Fruit fly (Drosophila melanogaster): ENCODE measurements around the gene CG33287.
A peak's percentile ranks its signal among the peaks of the same experiment; 100 is the strongest.

The CG33287 gene

DNA sequence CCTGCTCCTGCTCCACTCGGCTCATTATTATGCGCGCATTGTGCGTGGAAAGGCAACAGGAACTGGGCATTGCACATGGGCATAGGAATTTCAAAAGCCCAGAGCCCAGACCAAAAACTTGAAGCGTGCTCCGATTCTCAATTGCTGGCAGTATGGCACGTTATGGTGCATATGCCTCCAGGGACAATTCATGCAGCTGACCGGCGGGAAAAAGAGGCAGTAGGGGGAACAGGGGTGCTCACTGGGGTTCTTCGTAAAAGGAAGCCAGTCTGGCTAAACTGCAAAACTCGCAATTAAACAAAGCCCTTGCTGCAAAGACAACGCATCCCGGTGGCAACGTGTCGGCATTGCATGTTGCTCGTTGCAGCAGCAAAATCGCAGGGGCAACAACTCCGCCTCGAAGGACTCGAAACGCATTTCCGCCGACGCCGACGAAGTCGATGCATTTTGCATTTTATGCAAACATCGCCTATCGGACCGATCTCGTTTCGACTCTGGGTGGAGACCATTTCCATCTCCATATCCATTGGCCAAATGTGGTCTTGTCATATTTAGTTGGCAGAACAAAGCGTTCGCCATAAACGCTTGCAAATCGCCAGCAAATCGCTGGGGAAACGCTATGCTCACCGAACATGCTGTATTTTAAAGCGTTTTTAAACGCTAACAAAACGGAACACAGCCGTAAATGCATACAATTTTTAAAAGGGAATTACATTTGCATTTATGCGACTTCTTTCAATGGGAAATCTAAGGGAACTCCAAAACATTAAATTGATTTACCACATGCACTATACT, 14.1 kb upstream of the CG33287 start:
- TF ChIP-seq Pif1A (GFP tag; optimal IDR thresholded peaks at IDR 0.05) (no peak), CG4496 (GFP tag; IDR thresholded peaks at IDR 0.05) (no peak), EcR (GFP tag; optimal IDR thresholded peaks at IDR 0.05) (peak; percentile 34), CG13204 (GFP tag; optimal IDR thresholded peaks at IDR 0.05) (peak; percentile 38), CG8159 (tag; optimal IDR thresholded peaks at IDR 0.05) (no peak)

DNA sequence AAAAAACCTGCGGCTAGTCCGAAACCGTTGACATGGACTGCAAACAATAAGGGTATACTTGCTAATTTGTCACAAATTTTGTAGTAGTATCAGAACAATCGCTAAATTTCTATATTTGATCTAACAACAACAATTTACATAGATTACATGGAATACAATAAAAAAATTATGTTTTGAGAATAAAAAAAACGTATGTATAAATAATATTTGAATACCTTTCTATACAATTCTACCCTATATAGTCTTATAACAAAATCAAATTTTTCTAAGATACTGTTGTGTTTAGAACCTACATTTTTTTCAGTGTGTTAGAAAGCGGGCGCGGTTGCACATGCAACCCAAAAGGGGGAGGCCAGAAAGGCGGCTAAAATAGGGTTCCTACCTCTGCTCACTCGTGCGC, 12.8 kb upstream of the CG33287 start:
- TF ChIP-seq CG9948 (tag; optimal IDR thresholded peaks at IDR 0.05), result peak; percentile 53
- no peak for TF ChIP-seq CG12605 (GFP tag; IDR thresholded peaks at IDR 0.05)
- TF ChIP-seq CG34367 (tag; optimal IDR thresholded peaks at IDR 0.05), result no peak
- TF ChIP-seq CG8159 (tag; optimal IDR thresholded peaks at IDR 0.05), result peak; percentile 38
- no peak for TF ChIP-seq Ets98B (GFP tag; IDR thresholded peaks at IDR 0.05)
- TF ChIP-seq CG32121 (GFP tag; IDR thresholded peaks at IDR 0.05), result no peak
- no peak for TF ChIP-seq fd96Ca (GFP tag; IDR thresholded peaks at IDR 0.05)
- TF ChIP-seq EcR (GFP tag; optimal IDR thresholded peaks at IDR 0.05), result no peak
- TF ChIP-seq rn (GFP tag; IDR thresholded peaks at IDR 0.05), result no peak
- TF ChIP-seq CG14655 (GFP tag; optimal IDR thresholded peaks at IDR 0.05), result peak; percentile 76
- TF ChIP-seq CG8301 (tag; optimal IDR thresholded peaks at IDR 0.05), result peak; percentile 68
- no peak for TF ChIP-seq D1 (tag; optimal IDR thresholded peaks at IDR 0.05)
- peak; percentile 42; the same call in 1 of the 3 replicates for TF ChIP-seq CG4496 (GFP tag; IDR thresholded peaks at IDR 0.05)
- peak; percentile 9 for TF ChIP-seq CG15710 (tag; optimal IDR thresholded peaks at IDR 0.05)
- peak; percentile 41 for TF ChIP-seq Pif1A (GFP tag; optimal IDR thresholded peaks at IDR 0.05)
- no peak for TF ChIP-seq gl (tag; optimal IDR thresholded peaks at IDR 0.05)
- TF ChIP-seq Pif1B (GFP tag; optimal IDR thresholded peaks at IDR 0.05), result peak; percentile 37
- peak; percentile 39 for TF ChIP-seq CG17806 (tag; optimal IDR thresholded peaks at IDR 0.05)
- no peak for TF ChIP-seq CG10348 (GFP tag; IDR thresholded peaks at IDR 0.05)
- TF ChIP-seq Snoo (tag; optimal IDR thresholded peaks at IDR 0.05), result no peak
- TF ChIP-seq CG13204 (GFP tag; optimal IDR thresholded peaks at IDR 0.05), result no peak

DNA sequence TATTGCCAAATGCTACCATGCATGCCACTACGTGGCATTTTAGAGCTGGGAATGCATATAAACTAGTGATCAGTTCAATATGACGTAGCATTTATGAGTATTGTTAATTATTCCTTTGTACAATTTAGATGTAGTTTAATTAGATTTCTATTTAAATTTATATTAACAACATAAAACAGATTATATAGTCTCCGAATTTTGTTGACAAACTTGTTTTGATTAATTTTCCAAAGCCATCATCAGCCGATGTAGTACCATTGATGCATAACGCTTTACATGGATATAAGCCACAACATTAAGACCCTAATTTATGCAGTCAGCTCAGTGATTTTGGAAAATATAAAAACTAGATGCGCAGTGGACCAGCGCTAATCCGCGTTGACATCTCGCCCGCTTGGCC, 12.1 kb upstream of the CG33287 start:
- TF ChIP-seq EcR (GFP tag; optimal IDR thresholded peaks at IDR 0.05) (no peak), CG13204 (GFP tag; optimal IDR thresholded peaks at IDR 0.05) (no peak), CG8301 (tag; optimal IDR thresholded peaks at IDR 0.05) (peak; percentile 24), CG34367 (tag; optimal IDR thresholded peaks at IDR 0.05) (no peak), CG32121 (GFP tag; IDR thresholded peaks at IDR 0.05) (no peak), rn (GFP tag; IDR thresholded peaks at IDR 0.05) (no peak), Snoo (tag; optimal IDR thresholded peaks at IDR 0.05) (no peak), CG14655 (GFP tag; optimal IDR thresholded peaks at IDR 0.05) (peak; percentile 55)

DNA sequence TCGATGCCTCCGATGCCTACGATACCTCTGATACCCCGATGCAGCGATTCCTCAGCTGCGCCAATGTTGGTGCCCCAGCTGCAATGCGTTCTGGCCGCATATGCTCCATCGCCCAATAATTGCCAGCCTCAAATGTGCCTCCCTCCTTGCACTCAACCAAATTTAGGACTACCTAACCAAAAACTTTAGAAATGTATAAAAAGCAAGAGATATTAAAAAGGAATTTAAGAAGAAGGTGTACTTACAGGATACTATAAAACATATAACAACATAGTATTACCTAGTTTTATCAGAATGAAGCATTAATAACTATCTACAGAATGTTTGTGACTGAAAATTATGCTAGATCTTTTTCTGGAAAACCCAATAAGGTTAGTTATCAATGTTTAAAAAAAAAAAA, 11.3 kb upstream of the CG33287 start:
- no peak for TF ChIP-seq gl (tag; optimal IDR thresholded peaks at IDR 0.05)
- TF ChIP-seq CG15710 (tag; optimal IDR thresholded peaks at IDR 0.05), result peak; percentile 8
- TF ChIP-seq fd96Ca (GFP tag; IDR thresholded peaks at IDR 0.05), result no peak
- TF ChIP-seq CG10348 (GFP tag; IDR thresholded peaks at IDR 0.05), result no peak
- no peak for TF ChIP-seq Ets98B (GFP tag; IDR thresholded peaks at IDR 0.05)
- no peak for TF ChIP-seq CG4496 (GFP tag; IDR thresholded peaks at IDR 0.05)
- TF ChIP-seq CG13204 (GFP tag; optimal IDR thresholded peaks at IDR 0.05), result no peak
- TF ChIP-seq Pif1B (GFP tag; optimal IDR thresholded peaks at IDR 0.05), result peak; percentile 18
- peak; percentile 26 for TF ChIP-seq CG8159 (tag; optimal IDR thresholded peaks at IDR 0.05)
- peak; percentile 2 for TF ChIP-seq Pif1A (GFP tag; optimal IDR thresholded peaks at IDR 0.05)
- no peak for TF ChIP-seq CG32121 (GFP tag; IDR thresholded peaks at IDR 0.05)
- TF ChIP-seq rn (GFP tag; IDR thresholded peaks at IDR 0.05), result 0 out of 2 replicates have a peak, but pooled peaks have one; percentile 17
- no peak for TF ChIP-seq EcR (GFP tag; optimal IDR thresholded peaks at IDR 0.05)
- TF ChIP-seq CG8301 (tag; optimal IDR thresholded peaks at IDR 0.05), result peak; percentile 42
- peak; percentile 30 for TF ChIP-seq CG9948 (tag; optimal IDR thresholded peaks at IDR 0.05)
- TF ChIP-seq Snoo (tag; optimal IDR thresholded peaks at IDR 0.05), result no peak
- no peak for TF ChIP-seq CG12605 (GFP tag; IDR thresholded peaks at IDR 0.05)
- peak; percentile 26 for TF ChIP-seq CG17806 (tag; optimal IDR thresholded peaks at IDR 0.05)
- TF ChIP-seq CG34367 (tag; optimal IDR thresholded peaks at IDR 0.05), result no peak
- TF ChIP-seq CG14655 (GFP tag; optimal IDR thresholded peaks at IDR 0.05), result peak; percentile 55

DNA sequence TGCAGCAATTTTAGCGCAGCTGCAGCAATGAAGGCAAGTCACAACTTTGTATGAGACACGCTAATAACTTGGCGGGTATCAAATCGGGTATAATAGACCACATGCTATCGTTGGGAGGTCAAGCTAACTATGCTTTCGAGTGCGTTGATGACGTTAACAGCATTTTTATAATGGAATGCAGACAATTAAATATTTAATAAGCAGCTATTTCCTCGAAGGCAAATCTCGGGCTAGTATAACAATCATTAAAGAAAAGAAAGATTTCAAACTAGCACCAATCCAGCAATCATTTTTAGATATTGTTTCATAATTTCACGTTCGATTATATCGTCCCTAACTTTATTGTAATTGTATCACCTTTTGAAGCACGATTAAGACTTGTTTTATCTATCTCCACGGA, 10.0 kb upstream of the CG33287 start:
- TF ChIP-seq CG8301 (tag; optimal IDR thresholded peaks at IDR 0.05) (peak; percentile 11), CG14655 (GFP tag; optimal IDR thresholded peaks at IDR 0.05) (peak; percentile 17), EcR (GFP tag; optimal IDR thresholded peaks at IDR 0.05) (no peak)

DNA sequence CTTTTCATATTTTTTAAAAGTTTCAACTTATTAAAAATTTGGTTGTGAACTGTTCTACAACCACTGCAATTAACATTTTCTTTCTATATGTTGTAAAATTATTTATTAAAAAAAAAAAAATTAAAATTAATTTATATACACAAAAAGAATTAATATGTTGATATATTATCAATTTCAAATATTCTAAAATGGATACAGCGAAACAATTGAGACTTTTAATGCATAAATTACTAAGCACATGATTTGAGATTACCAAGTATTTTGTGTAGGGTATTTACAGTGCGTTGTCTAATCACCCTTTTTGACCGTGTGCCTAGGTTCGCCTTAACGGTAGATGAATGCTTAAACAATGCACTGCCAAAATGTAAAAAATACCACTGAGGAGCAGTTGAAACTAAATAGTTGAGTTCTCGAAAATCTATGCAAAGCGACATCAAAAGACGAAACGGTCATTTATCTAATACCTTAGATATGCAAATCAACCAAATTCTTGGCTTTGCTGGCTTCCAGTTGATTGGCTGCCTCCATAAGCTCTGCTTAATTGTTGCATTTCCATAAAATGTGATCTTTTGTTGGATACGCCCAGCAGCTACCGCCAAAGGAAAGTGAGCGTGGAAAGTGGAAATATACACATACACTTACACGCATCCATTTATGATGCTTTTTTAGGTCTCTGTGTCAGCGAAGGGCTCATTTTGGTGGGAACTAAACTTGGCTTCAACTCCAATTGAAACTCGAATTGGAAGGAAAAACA, 6.7 kb upstream of the CG33287 start:
- TF ChIP-seq EcR (GFP tag; optimal IDR thresholded peaks at IDR 0.05) (no peak), fd96Ca (GFP tag; IDR thresholded peaks at IDR 0.05) (no peak), D1 (tag; optimal IDR thresholded peaks at IDR 0.05) (no peak), CG9948 (tag; optimal IDR thresholded peaks at IDR 0.05) (no peak), CG10348 (GFP tag; IDR thresholded peaks at IDR 0.05) (no peak), CG17806 (tag; optimal IDR thresholded peaks at IDR 0.05) (no peak), CG32121 (GFP tag; IDR thresholded peaks at IDR 0.05) (no peak), gl (tag; optimal IDR thresholded peaks at IDR 0.05) (no peak), Pif1B (GFP tag; optimal IDR thresholded peaks at IDR 0.05) (no peak), CG12605 (GFP tag; IDR thresholded peaks at IDR 0.05) (no peak), Ets98B (GFP tag; IDR thresholded peaks at IDR 0.05) (no peak), CG4496 (GFP tag; IDR thresholded peaks at IDR 0.05) (no peak)

All from whole organism, pupa.